Fruit fly (Drosophila melanogaster) whole organism, embryonic: ENCODE measurements around the gene Cdc16.

Experiments used
- B-H2 ChIP-seq: fragments of 200-800 bp; sonication (Bioruptor generic); optimal IDR thresholded peaks from 2 replicates; lab custom pipeline; 2018; ENCODE audit warnings: missing biosample characterization, mild to moderate bottlenecking, missing genetic modification characterization
- CG10274 ChIP-seq: fragments of 200-800 bp; sonication (Bioruptor generic); optimal IDR thresholded peaks from 3 replicates; lab custom pipeline; 2017; ENCODE audit warnings: missing biosample characterization, mild to moderate bottlenecking, missing genetic modification characterization
- CG11504 ChIP-seq: fragments of 200-800 bp; sonication (Bioruptor generic); optimal IDR thresholded peaks from 3 replicates; lab custom pipeline; 2019; ENCODE audit warnings: missing biosample characterization, mild to moderate bottlenecking, missing genetic modification characterization, moderate library complexity
- CG11560 ChIP-seq: fragments of 200-800 bp; sonication (Bioruptor generic); IDR thresholded peaks from 3 replicates; pipeline ENCODE4 v1.3.6; 2022; ENCODE audit warnings: missing biosample characterization, missing genetic modification characterization
- CG14441 ChIP-seq: fragments of 200-800 bp; sonication (Bioruptor generic); IDR thresholded peaks from 2 replicates; pipeline ENCODE4 v1.3.6; 2022; ENCODE audit warnings: missing biosample characterization, missing genetic modification characterization
- CG16815 ChIP-seq: fragments of 200-800 bp; sonication (Bioruptor generic); optimal IDR thresholded peaks from 3 replicates; lab custom pipeline; 2017; ENCODE audit warnings: missing biosample characterization, mild to moderate bottlenecking, missing genetic modification characterization
- CG17328 ChIP-seq: fragments of 200-800 bp; sonication (Bioruptor generic); IDR thresholded peaks from 2 replicates; pipeline ENCODE4 v1.3.6; 2022; ENCODE audit warnings: missing biosample characterization, missing genetic modification characterization
- CG17385 ChIP-seq: fragments of 200-800 bp; sonication (Bioruptor generic); optimal IDR thresholded peaks from 3 replicates; lab custom pipeline; 2018; ENCODE audit warnings: missing biosample characterization, mild to moderate bottlenecking, missing genetic modification characterization
- CG1832 ChIP-seq: fragments of 200-800 bp; sonication (Bioruptor generic); optimal IDR thresholded peaks from 2 replicates; lab custom pipeline; 2017; ENCODE audit warnings: missing biosample characterization, mild to moderate bottlenecking, missing genetic modification characterization, inconsistent platforms
- CG2202 ChIP-seq: fragments of 200-800 bp; sonication (Bioruptor generic); optimal IDR thresholded peaks from 2 replicates; lab custom pipeline; 2018; ENCODE audit warnings: missing biosample characterization, mild to moderate bottlenecking, missing genetic modification characterization
- CG30403 ChIP-seq: fragments of 200-800 bp; sonication (Bioruptor generic); optimal IDR thresholded peaks from 3 replicates; lab custom pipeline; 2016; ENCODE audit warnings: missing biosample characterization, missing genetic modification characterization
- CG31224 ChIP-seq: fragments of 200-800 bp; sonication (Bioruptor generic); IDR thresholded peaks from 2 replicates; pipeline ENCODE4 v1.3.6; 2022; ENCODE audit warnings: missing biosample characterization, missing genetic modification characterization
- CG34376 ChIP-seq: fragments of 200-800 bp; sonication (Bioruptor generic); optimal IDR thresholded peaks from 2 replicates; lab custom pipeline; 2018; ENCODE audit warnings: missing biosample characterization, mild to moderate bottlenecking, missing genetic modification characterization
- CG4617 ChIP-seq: fragments of 200-800 bp; sonication (Bioruptor generic); optimal IDR thresholded peaks from 3 replicates; lab custom pipeline; 2016; ENCODE audit warnings: missing biosample characterization, missing genetic modification characterization, borderline replicate concordance
- CG4820 ChIP-seq: fragments of 200-800 bp; sonication (Bioruptor generic); optimal IDR thresholded peaks from 3 replicates; lab custom pipeline; 2016; ENCODE audit warnings: missing biosample characterization, missing genetic modification characterization
- CG5180 ChIP-seq: fragments of 200-800 bp; sonication (Bioruptor generic); optimal IDR thresholded peaks from 3 replicates; lab custom pipeline; 2017; ENCODE audit warnings: missing biosample characterization, missing genetic modification characterization, mild to moderate bottlenecking, moderate library complexity, missing genetic modification reagents
- CG6813 ChIP-seq: fragments of 200-800 bp; sonication (Bioruptor generic); optimal IDR thresholded peaks from 2 replicates; lab custom pipeline; 2017; ENCODE audit warnings: missing biosample characterization, missing genetic modification characterization, mild to moderate bottlenecking, moderate library complexity, missing genetic modification reagents
- CG7372 ChIP-seq: fragments of 200-800 bp; sonication (Bioruptor generic); IDR thresholded peaks from 2 replicates; pipeline ENCODE4 v1.3.6; 2022; ENCODE audit warnings: missing biosample characterization, missing genetic modification characterization
- CG7963 ChIP-seq: fragments of 200-800 bp; sonication (Bioruptor generic); IDR thresholded peaks from 3 replicates; pipeline ENCODE4 v1.3.6; 2022; ENCODE audit warnings: missing biosample characterization, missing genetic modification characterization; ENCODE audit not compliant: partially characterized antibody
- CG7987 ChIP-seq: fragments of 200-800 bp; sonication (Bioruptor generic); optimal IDR thresholded peaks from 2 replicates; lab custom pipeline; 2018; ENCODE audit warnings: missing biosample characterization, mild to moderate bottlenecking, missing genetic modification characterization, moderate library complexity
- HLHmδ ChIP-seq: fragments of 200-800 bp; sonication (Bioruptor generic); optimal IDR thresholded peaks from 2 replicates; lab custom pipeline; 2018; ENCODE audit warnings: missing biosample characterization, mild to moderate bottlenecking, missing genetic modification characterization, moderate library complexity
- Myb ChIP-seq: fragments of 200-800 bp; sonication (Bioruptor generic); optimal IDR thresholded peaks from 2 replicates; lab custom pipeline; 2016; ENCODE audit warnings: missing biosample characterization, missing genetic modification characterization
- Nf-YA ChIP-seq: fragments of 200-800 bp; sonication (Bioruptor generic); IDR thresholded peaks from 2 replicates; pipeline ENCODE4 v1.3.6; 2022; ENCODE audit warnings: missing biosample characterization, missing genetic modification characterization
- Oaz ChIP-seq: fragments of 200-800 bp; sonication (Bioruptor generic); IDR thresholded peaks from 2 replicates; pipeline ENCODE4 v1.3.6; 2022; ENCODE audit warnings: missing biosample characterization, missing genetic modification characterization
- Opbp ChIP-seq: fragments of 200-800 bp; sonication (Bioruptor generic); IDR thresholded peaks from 3 replicates; pipeline ENCODE4 v1.3.6; 2022; ENCODE audit warnings: missing biosample characterization, missing genetic modification characterization; ENCODE audit not compliant: partially characterized antibody
- Sry-β ChIP-seq: fragments of 200-800 bp; sonication (Bioruptor generic); optimal IDR thresholded peaks from 2 replicates; lab custom pipeline; 2018; ENCODE audit warnings: missing biosample characterization, mild to moderate bottlenecking, missing genetic modification characterization, moderate library complexity
- Tbp ChIP-seq: fragments of >200 bp; optimal IDR thresholded peaks from 2 replicates; lab custom pipeline; 2018; ENCODE audit warnings: missing biosample characterization, missing genetic modification characterization
- Trl ChIP-seq, 3 experiments: fragments of >200 bp in 2 of 3; fragments of 200-800 bp in 1 of 3; sonication (Bioruptor generic) in 1 of 3; optimal IDR thresholded peaks; 2 replicates in 1 of 3; 3 replicates in 2 of 3; lab custom pipeline; 2016 to 2017; ENCODE audit warnings: missing biosample characterization in 1 of 3, missing genetic modification characterization in 1 of 3
- YL-1 ChIP-seq: fragments of 200-800 bp; sonication (Bioruptor generic); optimal IDR thresholded peaks from 3 replicates; lab custom pipeline; 2017; ENCODE audit warnings: missing biosample characterization, mild to moderate bottlenecking, missing genetic modification characterization
- cato ChIP-seq: fragments of 200-800 bp; sonication (Bioruptor generic); optimal IDR thresholded peaks from 2 replicates; lab custom pipeline; 2016; ENCODE audit warnings: missing biosample characterization, missing genetic modification characterization, borderline replicate concordance
- caup ChIP-seq: fragments of 200-800 bp; sonication (Bioruptor generic); optimal IDR thresholded peaks from 3 replicates; lab custom pipeline; 2017; ENCODE audit warnings: missing biosample characterization, mild to moderate bottlenecking, missing genetic modification characterization, moderate library complexity; ENCODE audit not compliant: severe bottlenecking
- chn ChIP-seq: fragments of 200-800 bp; sonication (Bioruptor generic); optimal IDR thresholded peaks from 2 replicates; lab custom pipeline; 2016; ENCODE audit warnings: missing biosample characterization, missing genetic modification characterization
- crc ChIP-seq: fragments of 200-800 bp; sonication (Bioruptor generic); optimal IDR thresholded peaks from 2 replicates; lab custom pipeline; 2016; ENCODE audit warnings: missing biosample characterization, missing genetic modification characterization
- dimm ChIP-seq: fragments of 200-800 bp; sonication (Bioruptor generic); IDR thresholded peaks from 2 replicates; pipeline ENCODE4 v1.3.6; 2022; ENCODE audit warnings: missing biosample characterization, missing genetic modification characterization
- eve ChIP-seq, 2 experiments: fragments of >200 bp; optimal IDR thresholded peaks; 2 replicates each; lab custom pipeline; 2017; ENCODE audit warnings: missing biosample characterization in 2 of 2, missing genetic modification characterization in 2 of 2
- fu2 ChIP-seq: fragments of 200-800 bp; sonication (Bioruptor generic); optimal IDR thresholded peaks from 2 replicates; lab custom pipeline; 2016; ENCODE audit warnings: missing biosample characterization, missing genetic modification characterization
- gcm2 ChIP-seq: fragments of 200-800 bp; sonication (Bioruptor generic); optimal IDR thresholded peaks from 2 replicates; lab custom pipeline; 2016; ENCODE audit warnings: missing biosample characterization, missing genetic modification characterization
- grn ChIP-seq: fragments of 200-800 bp; sonication (Bioruptor generic); optimal IDR thresholded peaks from 3 replicates; lab custom pipeline; 2017; ENCODE audit warnings: missing biosample characterization, missing genetic modification characterization
- hbn ChIP-seq: fragments of 200-800 bp; sonication (Bioruptor generic); IDR thresholded peaks from 2 replicates; pipeline ENCODE4 v1.3.6; 2022; ENCODE audit warnings: missing biosample characterization, missing genetic modification characterization; ENCODE audit not compliant: partially characterized antibody
- lab ChIP-seq: fragments of 200-800 bp; sonication (Bioruptor generic); optimal IDR thresholded peaks from 3 replicates; lab custom pipeline; 2017; ENCODE audit warnings: missing biosample characterization, missing genetic modification characterization, mild to moderate bottlenecking, moderate library complexity, missing genetic modification reagents
- lmd ChIP-seq: fragments of 200-800 bp; sonication (Bioruptor generic); IDR thresholded peaks from 2 replicates; pipeline ENCODE4 v1.3.6; 2022; ENCODE audit warnings: missing biosample characterization, missing genetic modification characterization
- otp ChIP-seq: fragments of 200-800 bp; sonication (Bioruptor generic); IDR thresholded peaks from 3 replicates; pipeline ENCODE4, ENCODE4 v1.3.6; 2022; ENCODE audit warnings: missing biosample characterization, missing genetic modification characterization
- pfk ChIP-seq: fragments of 200-800 bp; sonication (Bioruptor generic); optimal IDR thresholded peaks from 2 replicates; lab custom pipeline; 2018; ENCODE audit warnings: missing biosample characterization, mild to moderate bottlenecking, missing genetic modification characterization, moderate library complexity
- pita ChIP-seq: fragments of 200-800 bp; sonication (Bioruptor generic); optimal IDR thresholded peaks from 2 replicates; lab custom pipeline; 2017; ENCODE audit warnings: missing biosample characterization, mild to moderate bottlenecking, missing genetic modification characterization
- ro ChIP-seq: fragments of 200-800 bp; sonication (Bioruptor generic); IDR thresholded peaks from 2 replicates; pipeline ENCODE4 v1.3.6; 2022; ENCODE audit warnings: missing biosample characterization, missing genetic modification characterization
- slbo ChIP-seq: fragments of 200-800 bp; sonication (Bioruptor generic); IDR thresholded peaks from 2 replicates; pipeline ENCODE4 v1.3.6; 2022; ENCODE audit warnings: missing biosample characterization, missing genetic modification characterization
- trh ChIP-seq: fragments of 200-800 bp; sonication (Bioruptor generic); optimal IDR thresholded peaks from 2 replicates; lab custom pipeline; 2016; ENCODE audit warnings: missing biosample characterization, missing genetic modification characterization
- wek ChIP-seq: fragments of 200-800 bp; sonication (Bioruptor generic); optimal IDR thresholded peaks from 3 replicates; lab custom pipeline; 2018; ENCODE audit warnings: missing biosample characterization, mild to moderate bottlenecking, missing genetic modification characterization, moderate library complexity
- zen2 ChIP-seq: fragments of 200-800 bp; sonication (Bioruptor generic); IDR thresholded peaks from 3 replicates; pipeline ENCODE4 v1.3.6; 2022; ENCODE audit warnings: missing biosample characterization, missing genetic modification characterization; ENCODE audit not compliant: partially characterized antibody

Gene Cdc16

DNA sequence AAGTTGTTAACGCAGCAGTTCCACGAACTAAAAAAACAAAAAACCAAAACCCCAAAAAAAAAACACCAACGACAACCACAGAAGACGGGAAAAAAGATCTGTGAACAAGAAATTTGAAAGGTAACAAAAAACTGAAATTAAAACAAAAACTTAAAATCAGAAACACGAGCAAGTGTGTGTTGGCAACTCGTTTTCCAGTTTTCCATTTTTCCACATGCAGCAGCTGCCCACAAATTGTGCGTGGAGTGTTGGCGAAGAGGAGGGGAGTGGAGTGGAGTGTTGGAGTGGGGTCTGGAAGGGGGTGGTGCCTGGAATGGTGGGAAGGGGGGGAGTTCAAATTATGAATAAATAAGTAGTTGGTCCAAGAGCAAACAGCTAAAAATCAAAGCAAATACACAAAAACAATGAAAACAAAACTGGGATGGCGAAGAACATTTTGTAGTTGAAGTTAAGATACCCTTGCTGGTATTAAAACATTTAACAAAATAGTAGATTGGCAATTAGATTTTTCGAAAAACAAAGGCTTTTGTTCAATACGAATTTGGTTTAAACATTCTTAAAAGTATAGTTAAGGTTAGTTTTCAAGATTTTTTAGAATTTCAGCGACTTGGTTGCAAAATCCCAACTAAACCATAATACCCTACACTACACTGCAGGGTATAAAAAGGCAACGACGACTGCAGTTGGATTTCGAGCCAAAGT lies 52.5 kb downstream of the Cdc16 start (continued):
- TF ChIP-seq lab (peak; percentile 47), Trl (optimal IDR thresholded peaks at IDR 0.05; lab: Kevin White, UChicago) (no peak), Trl (GFP tag; optimal IDR thresholded peaks at IDR 0.05; lab: Kevin White, UChicago) (peak; percentile 29), Myb (no peak), HLHmδ (GFP tag; lab: Kevin White, UChicago) (no peak), CG16815 (peak; percentile 11), pfk (no peak), caup (GFP tag; lab: Kevin White, UChicago) (no peak), gcm2 (GFP tag; lab: Kevin White, UChicago) (no peak), CG5180 (GFP tag; lab: Kevin White, UChicago) (peak; percentile 34), slbo (GFP tag; lab: Robert Waterston, UW) (no peak), B-H2 (GFP tag; lab: Kevin White, UChicago) (no peak), Nf-YA (GFP tag; lab: Robert Waterston, UW) (no peak), CG17385 (GFP tag; lab: Kevin White, UChicago) (no peak), zen2 (no peak), Opbp (GFP tag; lab: Robert Waterston, UW) (no peak), CG11504 (tag; lab: Kevin White, UChicago) (peak; percentile 62), hbn (no peak), CG31224 (GFP tag; lab: Robert Waterston, UW) (no peak), CG17328 (peak; percentile 47), crc (no peak), lmd (peak; percentile 38; the same call in 1 of the 2 replicates), CG4617 (GFP tag; lab: Kevin White, UChicago) (no peak), cato (GFP tag; lab: Kevin White, UChicago) (no peak), CG7372 (GFP tag; lab: Robert Waterston, UW) (no peak), dimm (no peak), ro (no peak), eve (GFP tag; optimal IDR thresholded peaks at IDR 0.05; lab: Kevin White, UChicago) (peak in 1 of 2 experiments; percentile 70), YL-1 (GFP tag; lab: Kevin White, UChicago) (no peak), grn (no peak), CG4820 (GFP tag; lab: Kevin White, UChicago) (peak; percentile 39), CG10274 (GFP tag; lab: Kevin White, UChicago) (peak; percentile 67), CG11560 (tag; lab: Robert Waterston, UW) (no peak), Tbp (GFP tag; lab: Kevin White, UChicago) (no peak), fu2 (GFP tag; lab: Kevin White, UChicago) (no peak), CG30403 (peak; percentile 48), CG14441 (no peak), chn (GFP tag; lab: Kevin White, UChicago) (peak; percentile 35), otp (GFP tag; lab: Robert Waterston, UW) (no peak), CG7963 (no peak), Oaz (GFP tag; lab: Robert Waterston, UW) (no peak), CG34376 (no peak), CG2202 (tag; lab: Kevin White, UChicago) (peak; percentile 40), trh (GFP tag; lab: Kevin White, UChicago) (no peak), wek (no peak), pita (GFP tag; lab: Kevin White, UChicago) (no peak), CG1832 (GFP tag; lab: Kevin White, UChicago) (no peak), CG7987 (GFP tag; lab: Kevin White, UChicago) (no peak), Sry-β (no peak), CG6813 (GFP tag; lab: Kevin White, UChicago) (no peak)
